Worm (Caenorhabditis elegans) whole organism, young adult: ENCODE measurements around the gene K12D9.1.

Experiments used
- B0035.1 ChIP-seq: sonication (generic microtip); optimal IDR thresholded peaks from 2 replicates; lab custom pipeline; 2016; ENCODE audit warnings: missing genetic modification characterization, mild to moderate bottlenecking, missing compliant biosample characterization, missing genotype, missing genetic modification reagents
- C17E4.6 ChIP-seq: fragments of 200-800 bp; sonication (Bioruptor generic); IDR thresholded peaks from 2 replicates; pipeline ENCODE4 v1.3.6; 2022; ENCODE audit warnings: missing genetic modification reagents, missing genetic modification characterization, missing compliant biosample characterization
- F49E8.2 ChIP-seq: sonication (generic microtip); optimal IDR thresholded peaks from 3 replicates; lab custom pipeline; 2017; ENCODE audit warnings: missing genetic modification characterization, mild to moderate bottlenecking, missing compliant biosample characterization, antibody characterized with exemption, moderate library complexity; ENCODE audit not compliant: insufficient read depth
- Y53F4B.3 ChIP-seq: fragments of 200-800 bp; sonication (Bioruptor generic); IDR thresholded peaks from 2 replicates; pipeline ENCODE4 v1.3.6; 2022; ENCODE audit warnings: missing genetic modification reagents, missing genetic modification characterization, missing compliant biosample characterization
- ama-1 ChIP-seq, 3 experiments: fragments of 150-350 bp in 1 of 3; sonication (generic microtip) in 2 of 3; optimal IDR thresholded peaks; 2 replicates each; lab custom pipeline; 2014 to 2018; ENCODE audit warnings: missing biosample characterization in 2 of 3, missing genetic modification characterization in 2 of 3, missing genetic modification reagents in 2 of 3
- aptf-3 ChIP-seq: fragments of 200-800 bp; sonication (Bioruptor generic); IDR thresholded peaks from 2 replicates; pipeline ENCODE4 v1.3.6; 2022; ENCODE audit warnings: missing genetic modification characterization, missing compliant biosample characterization
- athp-1 ChIP-seq: sonication (generic microtip); optimal IDR thresholded peaks from 2 replicates; lab custom pipeline; 2017; ENCODE audit warnings: mild to moderate bottlenecking, missing genetic modification characterization, missing compliant biosample characterization
- attf-3 ChIP-seq: fragments of 200-800 bp; sonication (Bioruptor generic); conservative IDR thresholded peaks from 2 replicates; pipeline ENCODE4 v1.3.6; 2022; ENCODE audit warnings: missing genetic modification reagents, missing genetic modification characterization, missing compliant biosample characterization
- cebp-2 ChIP-seq: fragments of 200-800 bp; sonication (Bioruptor generic); IDR thresholded peaks from 2 replicates; pipeline ENCODE4 v1.3.6; 2022; ENCODE audit warnings: missing genetic modification characterization, missing compliant biosample characterization
- ceh-100 ChIP-seq: fragments of 200-800 bp; sonication (Bioruptor generic); IDR thresholded peaks from 2 replicates; pipeline ENCODE4 v1.3.6; 2022; ENCODE audit warnings: missing genetic modification reagents, missing genetic modification characterization, missing compliant biosample characterization
- ceh-79 ChIP-seq: sonication (generic microtip); optimal IDR thresholded peaks from 2 replicates; lab custom pipeline; 2017; ENCODE audit warnings: mild to moderate bottlenecking, missing genetic modification characterization, missing compliant biosample characterization
- die-1 ChIP-seq: sonication (generic microtip); optimal IDR thresholded peaks from 2 replicates; lab custom pipeline; 2016; ENCODE audit warnings: missing genotype, mild to moderate bottlenecking, missing genetic modification characterization, missing compliant biosample characterization
- dpl-1 ChIP-seq: fragments of 150-350 bp; optimal IDR thresholded peaks from 2 replicates; lab custom pipeline; 2014; ENCODE audit warnings: missing biosample characterization, missing genetic modification reagents, missing genetic modification characterization
- egl-18 ChIP-seq: fragments of 200-800 bp; sonication (Bioruptor generic); IDR thresholded peaks from 2 replicates; pipeline ENCODE4 v1.3.6; 2022; ENCODE audit warnings: missing genetic modification reagents, missing genetic modification characterization, missing compliant biosample characterization
- egrh-3 ChIP-seq: fragments of 200-800 bp; sonication (Bioruptor generic); IDR thresholded peaks from 2 replicates; pipeline ENCODE4 v1.3.6; 2022; ENCODE audit warnings: missing genetic modification reagents, missing genetic modification characterization, missing compliant biosample characterization
- hrde-1 ChIP-seq: sonication (generic microtip); optimal IDR thresholded peaks from 2 replicates; lab custom pipeline; 2016; ENCODE audit warnings: missing genetic modification characterization, mild to moderate bottlenecking, missing compliant biosample characterization, moderate library complexity, missing genotype, missing genetic modification reagents, borderline replicate concordance
- hsf-1 ChIP-seq: fragments of 200-800 bp; sonication (Bioruptor generic); IDR thresholded peaks from 2 replicates; pipeline ENCODE4 v1.3.6; 2022; ENCODE audit warnings: missing genetic modification reagents, missing genetic modification characterization, missing compliant biosample characterization
- let-607 ChIP-seq, 2 experiments: fragments of 200-800 bp in 1 of 2; sonication (Bioruptor generic) in 1 of 2; sonication (generic microtip) in 1 of 2; optimal IDR thresholded peaks; 2 replicates each; lab custom pipeline; 2016 to 2018; ENCODE audit warnings: mild to moderate bottlenecking in 2 of 2, missing compliant biosample characterization in 2 of 2, missing genetic modification characterization in 2 of 2, moderate library complexity in 2 of 2, missing genotype in 1 of 2
- lin-26 ChIP-seq: fragments of 200-800 bp; sonication (Bioruptor generic); IDR thresholded peaks from 2 replicates; pipeline ENCODE4 v1.3.6; 2022; ENCODE audit warnings: missing genetic modification reagents, missing genetic modification characterization, missing compliant biosample characterization
- lin-54 ChIP-seq: fragments of 200-800 bp; sonication (Bioruptor generic); optimal IDR thresholded peaks from 2 replicates; lab custom pipeline; 2018; ENCODE audit warnings: mild to moderate bottlenecking, missing genetic modification characterization, missing compliant biosample characterization
- madf-3 ChIP-seq: fragments of 200-800 bp; sonication (Bioruptor generic); IDR thresholded peaks from 2 replicates; pipeline ENCODE4 v1.3.6; 2022; ENCODE audit warnings: missing genetic modification reagents, missing genetic modification characterization, missing compliant biosample characterization
- mel-28 ChIP-seq: sonication (generic microtip); optimal IDR thresholded peaks from 2 replicates; lab custom pipeline; 2016; ENCODE audit warnings: borderline replicate concordance, mild to moderate bottlenecking, missing genetic modification characterization, missing compliant biosample characterization
- mxl-1 ChIP-seq: sonication (generic microtip); optimal IDR thresholded peaks from 2 replicates; lab custom pipeline; 2016; ENCODE audit warnings: missing genetic modification characterization, missing compliant biosample characterization
- nfya-1 ChIP-seq: sonication (generic microtip); optimal IDR thresholded peaks from 2 replicates; lab custom pipeline; 2017; ENCODE audit warnings: antibody characterized with exemption, missing compliant biosample characterization, missing genetic modification characterization, borderline replicate concordance; ENCODE audit not compliant: insufficient read depth
- nhr-80 ChIP-seq: sonication (generic microtip); optimal IDR thresholded peaks from 2 replicates; lab custom pipeline; 2016; ENCODE audit warnings: missing genetic modification characterization, missing compliant biosample characterization
- pha-4 ChIP-seq: fragments of 150-350 bp; sonication (generic microtip); optimal IDR thresholded peaks from 2 replicates; lab custom pipeline; 2014; ENCODE audit warnings: missing biosample characterization, missing genetic modification reagents, missing genetic modification characterization
- repo-1 ChIP-seq: sonication (generic microtip); optimal IDR thresholded peaks from 2 replicates; lab custom pipeline; 2017; ENCODE audit warnings: mild to moderate bottlenecking, missing genetic modification characterization, missing compliant biosample characterization
- sdz-38 ChIP-seq: sonication (generic microtip); optimal IDR thresholded peaks from 2 replicates; lab custom pipeline; 2016; ENCODE audit warnings: missing genotype, missing genetic modification characterization, missing compliant biosample characterization
- snpc-4 ChIP-seq, 5 experiments: fragments of 150-350 bp in 1 of 5; sonication (generic microtip) in 4 of 5; optimal IDR thresholded peaks; 2 replicates each; lab custom pipeline; 2014 to 2018; ENCODE audit warnings: missing genetic modification characterization in 5 of 5, missing biosample characterization in 3 of 5, antibody characterized with exemption in 2 of 5, mild to moderate bottlenecking in 2 of 5, missing compliant biosample characterization in 2 of 5, missing genotype in 2 of 5, moderate library complexity in 2 of 5, missing genetic modification reagents in 1 of 5
- sptf-2 ChIP-seq: fragments of 200-800 bp; sonication (Bioruptor generic); optimal IDR thresholded peaks from 2 replicates; lab custom pipeline; 2018; ENCODE audit warnings: mild to moderate bottlenecking, missing genetic modification characterization, missing compliant biosample characterization
- tbx-9 ChIP-seq: sonication (generic microtip); optimal IDR thresholded peaks from 2 replicates; lab custom pipeline; 2016; ENCODE audit warnings: borderline replicate concordance, missing genetic modification characterization, inconsistent platforms, missing compliant biosample characterization
- unc-62 ChIP-seq: fragments of 150-350 bp; optimal IDR thresholded peaks from 2 replicates; lab custom pipeline; 2014; ENCODE audit warnings: missing biosample characterization, missing genetic modification reagents, missing genetic modification characterization
- ztf-22 ChIP-seq: fragments of 200-800 bp; sonication (Bioruptor generic); optimal IDR thresholded peaks from 2 replicates; lab custom pipeline; 2018; ENCODE audit warnings: mild to moderate bottlenecking, missing genetic modification characterization, moderate library complexity, missing compliant biosample characterization
- ztf-26 ChIP-seq: sonication (generic microtip); optimal IDR thresholded peaks from 2 replicates; lab custom pipeline; 2017; ENCODE audit warnings: missing genetic modification characterization, missing compliant biosample characterization

Gene K12D9.1

ce11 chrV:2993816-2994215 is 20.5 kb upstream of the K12D9.1 start, which contains the start of gene srw-115 (continued):
- TF ChIP-seq ceh-100 (GFP tag; lab: Robert Waterston, UW) (no peak), cebp-2 (GFP tag; lab: Robert Waterston, UW) (no peak), C17E4.6 (GFP tag; lab: Robert Waterston, UW) (no peak), hsf-1 (no peak), madf-3 (GFP tag; lab: Robert Waterston, UW) (no peak), ama-1 (optimal IDR thresholded peaks at IDR 0.05; lab: Kevin White, UChicago) (no peak), ama-1 (GFP tag; optimal IDR thresholded peaks at IDR 0.05; lab: Kevin White, UChicago) (no peak)

DNA sequence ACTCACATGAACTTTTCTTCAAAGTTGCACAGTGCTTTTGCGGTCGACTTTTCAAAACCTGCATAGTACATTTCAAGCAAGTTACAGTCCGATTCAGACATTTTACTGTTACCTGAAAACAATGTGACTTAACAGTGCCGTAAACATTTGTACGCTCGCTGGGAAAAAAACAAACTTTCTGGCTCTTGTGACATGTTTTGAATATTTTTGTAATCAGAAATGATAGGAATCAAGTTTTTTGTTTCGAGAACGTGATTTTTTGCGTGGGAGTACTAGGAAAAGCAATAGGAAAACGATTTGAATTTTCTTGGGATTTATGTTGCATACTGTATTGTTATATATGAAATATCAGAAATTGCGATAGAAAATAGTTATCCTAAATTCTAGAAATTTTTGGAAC is 18.2 kb upstream of the K12D9.1 start, which contains the start of gene srw-120:
srw-120 (minus strand) TSS at position 101 of the 400 bp plus-strand sequence.
- TF ChIP-seq Y53F4B.3 (GFP tag; lab: Robert Waterston, UW) = no peak
- no peak for TF ChIP-seq let-607 (tag; optimal IDR thresholded peaks at IDR 0.05; lab: Kevin White, UChicago)
- no peak for TF ChIP-seq nfya-1 (tag; lab: Kevin White, UChicago)
- TF ChIP-seq nhr-80 = no peak
- TF ChIP-seq repo-1 (tag; lab: Kevin White, UChicago) = no peak
- TF ChIP-seq athp-1 (tag; lab: Kevin White, UChicago) = no peak
- TF ChIP-seq egrh-3 (GFP tag; lab: Robert Waterston, UW) = no peak
- no peak for TF ChIP-seq attf-3 (GFP tag; lab: Robert Waterston, UW)
- no peak for TF ChIP-seq sptf-2 (GFP tag; lab: Kevin White, UChicago)
- TF ChIP-seq lin-26 = no peak
- no peak for TF ChIP-seq dpl-1 (GFP tag; lab: Kevin White, UChicago)
- no peak for TF ChIP-seq B0035.1 (tag; lab: Kevin White, UChicago)
- no peak for TF ChIP-seq ceh-79 (tag; lab: Kevin White, UChicago)
- TF ChIP-seq die-1 = no peak
- no peak for TF ChIP-seq ztf-22
- TF ChIP-seq aptf-3 (GFP tag; lab: Robert Waterston, UW) = no peak
- TF ChIP-seq mxl-1 = no peak
- no peak for TF ChIP-seq tbx-9 (tag; lab: Kevin White, UChicago)

DNA sequence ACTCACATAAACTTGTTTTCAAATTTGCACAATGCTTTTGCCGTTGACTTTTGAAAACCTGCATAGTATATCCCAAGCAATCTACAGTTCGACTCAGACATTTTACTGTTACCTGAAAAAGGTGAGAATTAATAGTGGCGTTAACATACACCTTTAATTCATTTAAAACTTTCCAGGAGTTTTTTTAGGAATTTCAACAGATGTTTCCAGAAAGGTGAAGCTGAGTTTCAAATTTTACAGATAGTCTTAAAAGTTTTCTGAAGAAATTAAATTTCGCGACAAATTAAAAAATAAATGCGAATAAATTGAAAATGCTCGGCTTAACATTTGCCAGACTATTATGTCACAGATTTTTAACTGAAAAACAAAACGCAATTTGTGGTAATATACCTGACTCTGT is 14.5 kb upstream of the K12D9.1 start, which contains the start of gene srw-119:
srw-119 (minus strand) TSS at position 101 of the 400 bp plus-strand sequence.
- TF ChIP-seq pha-4 (tag; lab: Kevin White, UChicago) = no peak
- TF ChIP-seq snpc-4 (GFP tag; optimal IDR thresholded peaks at IDR 0.05; lab: Kevin White, UChicago) = no peak
- TF ChIP-seq snpc-4 (tag; optimal IDR thresholded peaks at IDR 0.05; lab: Kevin White, UChicago) = no peak
- TF ChIP-seq, all 124 proteins: peak for 0

DNA sequence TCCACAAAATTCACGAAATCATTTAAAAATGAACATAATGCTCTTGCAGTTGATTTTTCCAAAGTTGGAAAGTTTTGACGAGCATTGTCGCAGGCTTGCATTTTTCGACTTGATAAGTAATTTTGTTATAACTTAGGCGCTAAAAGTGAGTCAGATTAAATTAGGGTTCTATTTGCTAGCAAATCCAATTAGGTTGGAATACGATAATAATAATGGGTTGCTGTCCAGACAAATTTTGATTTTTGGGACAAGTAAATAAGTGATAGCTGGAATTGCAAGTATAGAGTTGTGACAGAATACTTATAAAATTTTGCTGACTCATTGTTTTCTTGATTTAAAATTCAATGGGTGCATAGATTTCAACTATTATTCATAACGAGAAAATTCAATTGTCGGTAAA is 8.3 kb upstream of the K12D9.1 start, which contains the start of gene srw-112:
srw-112 (minus strand) TSS at position 101 of the 400 bp plus-strand sequence.
- TF ChIP-seq mel-28 = no peak
- no peak for TF ChIP-seq F49E8.2
- TF ChIP-seq unc-62 (GFP tag; lab: Kevin White, UChicago) = no peak
- TF ChIP-seq egl-18 (GFP tag; lab: Robert Waterston, UW) = no peak
- no peak for TF ChIP-seq C17E4.6 (GFP tag; lab: Robert Waterston, UW)
- no peak for TF ChIP-seq hrde-1 (tag; lab: Kevin White, UChicago)
- no peak for TF ChIP-seq pha-4 (tag; lab: Kevin White, UChicago)
- no peak for TF ChIP-seq lin-54
- no peak for TF ChIP-seq sdz-38 (tag; lab: Kevin White, UChicago)
- TF ChIP-seq ztf-26 (tag; lab: Kevin White, UChicago) = no peak
